Worm (Caenorhabditis elegans): ENCODE measurements around the gene ifg-1.

ce11 chrII:8216922-8217321, at the start of gene ifg-1:
- TF ChIP-seq ets-7 (tag; optimal IDR thresholded peaks at IDR 0.05) (no peak), ceh-36 (tag; optimal IDR thresholded peaks at IDR 0.05) (no peak), ama-1 (optimal IDR thresholded peaks at IDR 0.05) (no peak), flt-1 (GFP tag; IDR thresholded peaks at IDR 0.05) (no peak), F13C5.2 (tag; optimal IDR thresholded peaks at IDR 0.05) (no peak), aly-1 (tag; optimal IDR thresholded peaks at IDR 0.05) (no peak), pes-1 (GFP tag; IDR thresholded peaks at IDR 0.05) (no peak)

Measured in whole organism, early embryonic.